Worm (Caenorhabditis elegans): ENCODE data around the gene hmt-1.

hmt-1 gene

ce11 chrIII:11138922-11139321 is 39.2 kb upstream of the hmt-1 start, which contains the start of gene fbxa-128 (continued):
- TF ChIP-seq sptf-1 (tag; optimal IDR thresholded peaks at IDR 0.05) (no peak), fkh-4 (tag; optimal IDR thresholded peaks at IDR 0.05; ENCODE audit: borderline replicate concordance) (no peak)

ce11 chrIII:11131475-11131874 is 31.7 kb upstream of the hmt-1 start, which contains the start of gene pha-1:
Gene pha-1 (plus strand): TSS chrIII:11131775.
- TF ChIP-seq nhr-85 (tag): peak; percentile 21

DNA sequence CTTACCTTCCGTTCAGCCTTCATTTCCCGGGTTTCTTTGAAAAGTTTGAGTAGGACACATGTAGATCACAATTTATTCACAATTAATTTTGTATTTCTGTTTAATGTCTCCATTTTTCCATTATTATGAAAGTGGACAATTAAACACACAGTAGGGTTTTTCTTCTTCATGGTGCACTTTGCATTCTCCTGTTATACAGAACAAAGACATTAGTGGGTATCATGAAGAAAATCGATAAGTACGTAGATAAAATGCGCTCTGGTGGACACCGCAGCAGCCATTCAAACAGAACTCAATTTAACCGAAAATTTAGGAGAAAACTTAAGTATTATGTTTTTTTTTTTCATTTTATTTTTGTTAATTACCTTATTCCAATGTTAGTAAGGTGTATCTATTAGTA is 29.6 kb upstream of the hmt-1 start:
- TF ChIP-seq rnt-1 (tag; optimal IDR thresholded peaks at IDR 0.05): no peak
- no peak for TF ChIP-seq pax-3 (tag; optimal IDR thresholded peaks at IDR 0.05)
- peak in 1 of 2 experiments; percentile 8 for TF ChIP-seq efl-1 (optimal IDR thresholded peaks at IDR 0.05)
- TF ChIP-seq efl-1 (GFP tag; optimal IDR thresholded peaks at IDR 0.05 in 1 of 2): peak; percentile 24 to 30
- TF ChIP-seq egl-27 (tag; optimal IDR thresholded peaks at IDR 0.05): no peak
- TF ChIP-seq dpl-1 (GFP tag; optimal IDR thresholded peaks at IDR 0.05): peak in 1 of 3 experiments; percentile 22
- no peak for TF ChIP-seq fos-1 (tag; optimal IDR thresholded peaks at IDR 0.05)
- TF ChIP-seq lin-35 (GFP tag; optimal IDR thresholded peaks at IDR 0.05): peak in 1 of 2 experiments; percentile 14
- TF ChIP-seq egl-13 (tag; optimal IDR thresholded peaks at IDR 0.05): no peak
- no peak for TF ChIP-seq C04F5.9 (tag; optimal IDR thresholded peaks at IDR 0.05)

- TF ChIP-seq egl-27 (tag; optimal IDR thresholded peaks at IDR 0.05): no peak
- TF ChIP-seq vab-15 (tag; optimal IDR thresholded peaks at IDR 0.05): no peak
- TF ChIP-seq efl-3 (GFP tag; optimal IDR thresholded peaks at IDR 0.05): no peak
- no peak for TF ChIP-seq lin-39 (tag; optimal IDR thresholded peaks at IDR 0.05)
- TF ChIP-seq lsy-2 (tag; optimal IDR thresholded peaks at IDR 0.05): no peak
- no peak for TF ChIP-seq fkh-4 (tag; optimal IDR thresholded peaks at IDR 0.05; ENCODE audit: borderline replicate concordance)
- TF ChIP-seq nhr-76 (tag; optimal IDR thresholded peaks at IDR 0.05): no peak
- TF ChIP-seq pag-3 (tag; optimal IDR thresholded peaks at IDR 0.05; ENCODE audit: borderline replicate concordance, insufficient read depth): no peak
These were observed 27.8 kb upstream of the hmt-1 start, which contains the start of gene Y48A6C.8 for ce11 chrIII:11127528-11127927. Gene Y48A6C.8 (minus strand): TSS chrIII:11127628.

- TF ChIP-seq mdl-1 (tag; optimal IDR thresholded peaks at IDR 0.05): no peak
- TF ChIP-seq unc-30 (tag; optimal IDR thresholded peaks at IDR 0.05): no peak
- no peak for TF ChIP-seq ceh-8 (GFP tag; optimal IDR thresholded peaks at IDR 0.05)
- no peak for TF ChIP-seq C16A3.4 (tag; optimal IDR thresholded peaks at IDR 0.05)
- TF ChIP-seq rnt-1 (tag; optimal IDR thresholded peaks at IDR 0.05): peak; percentile 83
- no peak for TF ChIP-seq aly-2 (tag; optimal IDR thresholded peaks at IDR 0.05)
- peak; percentile 27 for TF ChIP-seq nhr-47 (tag; optimal IDR thresholded peaks at IDR 0.05)
- TF ChIP-seq isw-1 (GFP tag; IDR thresholded peaks at IDR 0.05): no peak
- no peak for TF ChIP-seq ces-1 (GFP tag; optimal IDR thresholded peaks at IDR 0.05)
- TF ChIP-seq aha-1 (tag; optimal IDR thresholded peaks at IDR 0.05): no peak
- no peak for TF ChIP-seq nhr-11 (tag; optimal IDR thresholded peaks at IDR 0.05)
- TF ChIP-seq snpc-4 (tag; optimal IDR thresholded peaks at IDR 0.05): peak; percentile 94
- no peak for TF ChIP-seq ceh-90 (tag; optimal IDR thresholded peaks at IDR 0.05)
- no peak for TF ChIP-seq nhr-237 (tag; optimal IDR thresholded peaks at IDR 0.05)
- no peak for TF ChIP-seq ztf-4 (tag; optimal IDR thresholded peaks at IDR 0.05)
- no peak for TF ChIP-seq egl-27 (tag; optimal IDR thresholded peaks at IDR 0.05)
- no peak for TF ChIP-seq Y116A8C.19 (tag; optimal IDR thresholded peaks at IDR 0.05; ENCODE audit: borderline replicate concordance)
- TF ChIP-seq jun-1 (tag; optimal IDR thresholded peaks at IDR 0.05): no peak
- no peak for TF ChIP-seq lir-3 (tag; optimal IDR thresholded peaks at IDR 0.05; ENCODE audit: poor library complexity)
- no peak for TF ChIP-seq nhr-12 (tag; optimal IDR thresholded peaks at IDR 0.05)
- TF ChIP-seq efl-1 (optimal IDR thresholded peaks at IDR 0.05): peak in 1 of 2 experiments; percentile 7
- no peak for TF ChIP-seq efl-1 (GFP tag; optimal IDR thresholded peaks at IDR 0.05 in 1 of 2)
- TF ChIP-seq nhr-19 (GFP tag; conservative IDR thresholded peaks at IDR 0.05): peak; percentile 43
- TF ChIP-seq sup-37 (GFP tag; optimal IDR thresholded peaks at IDR 0.05): no peak
- TF ChIP-seq ceh-82 (tag; optimal IDR thresholded peaks at IDR 0.05): no peak
- no peak for TF ChIP-seq lin-14 (GFP tag; optimal IDR thresholded peaks at IDR 0.05)
- no peak for TF ChIP-seq elt-3 (tag; optimal IDR thresholded peaks at IDR 0.05)
- TF ChIP-seq nhr-71 (tag; optimal IDR thresholded peaks at IDR 0.05): peak; percentile 34
- 0 out of 2 replicates have a peak, but pooled peaks have one; percentile 5 for TF ChIP-seq grh-1 (GFP tag; IDR thresholded peaks at IDR 0.05)
- no peak for TF ChIP-seq unc-130 (tag; optimal IDR thresholded peaks at IDR 0.05)
These were observed 24.1 kb upstream of the hmt-1 start for ce11 chrIII:11123844-11124243.

All from whole organism, L1 larva.